Worm (Caenorhabditis elegans) whole organism, late embryonic: ENCODE results near the gene C18D11.7.

Experiments used
- C08G9.2 ChIP-seq: sonication (generic microtip); optimal IDR thresholded peaks from 2 replicates; lab custom pipeline; 2016; ENCODE audit warnings: mild to moderate bottlenecking, missing genetic modification characterization, moderate library complexity, missing compliant biosample characterization
- C38D4.7 ChIP-seq: fragments of 200-800 bp; sonication (Bioruptor generic); optimal IDR thresholded peaks from 2 replicates; lab custom pipeline; 2018; ENCODE audit warnings: mild to moderate bottlenecking, missing genetic modification characterization, moderate library complexity, missing compliant biosample characterization
- F13H6.1 ChIP-seq: sonication (generic microtip); optimal IDR thresholded peaks from 2 replicates; lab custom pipeline; 2016; ENCODE audit warnings: missing genetic modification characterization, missing compliant biosample characterization
- K02D7.2 ChIP-seq: sonication (generic microtip); optimal IDR thresholded peaks from 2 replicates; lab custom pipeline; 2017; ENCODE audit warnings: mild to moderate bottlenecking, missing genetic modification characterization, missing compliant biosample characterization
- T23F11.4 ChIP-seq: fragments of 200-800 bp; sonication (Bioruptor generic); optimal IDR thresholded peaks from 2 replicates; lab custom pipeline; 2018; ENCODE audit warnings: mild to moderate bottlenecking, missing genetic modification characterization, missing compliant biosample characterization
- Y22D7AL.16 ChIP-seq: sonication (generic microtip); optimal IDR thresholded peaks from 2 replicates; lab custom pipeline; 2016; ENCODE audit warnings: missing genetic modification characterization, missing compliant biosample characterization
- ahr-1 ChIP-seq: sonication (generic microtip); optimal IDR thresholded peaks from 2 replicates; lab custom pipeline; 2016; ENCODE audit warnings: missing genetic modification characterization, missing compliant biosample characterization
- ceh-14 ChIP-seq: sonication (generic microtip); optimal IDR thresholded peaks from 2 replicates; lab custom pipeline; 2016; ENCODE audit warnings: missing genotype, missing genetic modification characterization, missing compliant biosample characterization
- ceh-19 ChIP-seq: fragments of 200-800 bp; sonication (Bioruptor generic); optimal IDR thresholded peaks from 2 replicates; lab custom pipeline; 2018; ENCODE audit warnings: mild to moderate bottlenecking, missing genetic modification characterization, missing compliant biosample characterization
- ceh-2 ChIP-seq: sonication (generic microtip); optimal IDR thresholded peaks from 2 replicates; lab custom pipeline; 2016; ENCODE audit warnings: missing genotype, missing genetic modification characterization, missing compliant biosample characterization
- ceh-30 ChIP-seq: fragments of 150-350 bp; optimal IDR thresholded peaks from 2 replicates; lab custom pipeline; 2014; ENCODE audit warnings: missing biosample characterization, missing genetic modification characterization
- ceh-31 ChIP-seq: sonication (generic microtip); optimal IDR thresholded peaks from 2 replicates; lab custom pipeline; 2016; ENCODE audit warnings: missing genetic modification characterization, missing compliant biosample characterization
- ceh-45 ChIP-seq: fragments of 200-800 bp; sonication (Bioruptor generic); IDR thresholded peaks from 2 replicates; pipeline ENCODE4 v1.3.6; 2022; ENCODE audit warnings: missing genetic modification reagents, missing genetic modification characterization, missing compliant biosample characterization
- ceh-48 ChIP-seq: sonication (generic microtip); optimal IDR thresholded peaks from 2 replicates; lab custom pipeline; 2016; ENCODE audit warnings: missing genetic modification characterization, inconsistent platforms, missing compliant biosample characterization
- ceh-6 ChIP-seq: fragments of 200-800 bp; sonication (Bioruptor generic); optimal IDR thresholded peaks from 2 replicates; lab custom pipeline; 2018; ENCODE audit warnings: mild to moderate bottlenecking, missing genetic modification characterization, missing compliant biosample characterization
- che-1 ChIP-seq: sonication (generic microtip); optimal IDR thresholded peaks from 2 replicates; lab custom pipeline; 2016; ENCODE audit warnings: mild to moderate bottlenecking, missing genetic modification characterization, missing compliant biosample characterization
- dve-1 ChIP-seq: sonication (generic microtip); optimal IDR thresholded peaks from 2 replicates; lab custom pipeline; 2017; ENCODE audit warnings: antibody characterized with exemption, mild to moderate bottlenecking, missing genetic modification characterization, missing compliant biosample characterization
- ets-4 ChIP-seq: sonication (generic microtip); optimal IDR thresholded peaks from 2 replicates; lab custom pipeline; 2016; ENCODE audit warnings: missing genetic modification characterization, missing compliant biosample characterization
- eyg-1 ChIP-seq: sonication (generic microtip); optimal IDR thresholded peaks from 2 replicates; lab custom pipeline; 2016; ENCODE audit warnings: missing genotype, missing genetic modification characterization, missing compliant biosample characterization
- fkh-6 ChIP-seq: sonication (generic microtip); optimal IDR thresholded peaks from 2 replicates; lab custom pipeline; 2016; ENCODE audit warnings: missing genetic modification characterization, missing compliant biosample characterization
- hlh-15 ChIP-seq: sonication (generic microtip); optimal IDR thresholded peaks from 2 replicates; lab custom pipeline; 2016; ENCODE audit warnings: missing genetic modification characterization, missing compliant biosample characterization
- lin-11 ChIP-seq: fragments of 200-800 bp; sonication (Bioruptor generic); optimal IDR thresholded peaks from 2 replicates; lab custom pipeline; 2018; ENCODE audit warnings: mild to moderate bottlenecking, missing genetic modification characterization, missing compliant biosample characterization
- nfya-1 ChIP-seq: sonication (generic microtip); optimal IDR thresholded peaks from 2 replicates; lab custom pipeline; 2017; ENCODE audit warnings: missing genetic modification characterization, mild to moderate bottlenecking, missing compliant biosample characterization, antibody characterized with exemption, moderate library complexity
- nhr-11 ChIP-seq: fragments of 150-350 bp; optimal IDR thresholded peaks from 2 replicates; lab custom pipeline; 2014; ENCODE audit warnings: missing biosample characterization, missing genetic modification characterization
- nhr-232 ChIP-seq: sonication (generic microtip); optimal IDR thresholded peaks from 2 replicates; lab custom pipeline; 2016; ENCODE audit warnings: missing genetic modification characterization, missing compliant biosample characterization
- npax-4 ChIP-seq: sonication (generic microtip); optimal IDR thresholded peaks from 2 replicates; lab custom pipeline; 2016; ENCODE audit warnings: missing genetic modification characterization, missing compliant biosample characterization
- odd-2 ChIP-seq: sonication (generic microtip); optimal IDR thresholded peaks from 2 replicates; lab custom pipeline; 2017; ENCODE audit warnings: antibody characterized with exemption, mild to moderate bottlenecking, missing genetic modification characterization, missing compliant biosample characterization
- pag-3 ChIP-seq: sonication (generic microtip); optimal IDR thresholded peaks from 2 replicates; lab custom pipeline; 2016; ENCODE audit warnings: missing compliant biosample characterization, missing genetic modification characterization, borderline replicate concordance
- pat-9 ChIP-seq: fragments of 200-800 bp; sonication (Bioruptor generic); optimal IDR thresholded peaks from 2 replicates; lab custom pipeline; 2018; ENCODE audit warnings: mild to moderate bottlenecking, missing genetic modification characterization, moderate library complexity, missing compliant biosample characterization
- pha-4 ChIP-seq: fragments of 150-350 bp; optimal IDR thresholded peaks from 2 replicates; lab custom pipeline; 2018; ENCODE audit warnings: missing biosample characterization, missing genetic modification reagents, missing genetic modification characterization
- pqm-1 ChIP-seq: sonication (generic microtip); optimal IDR thresholded peaks from 2 replicates; lab custom pipeline; 2016; ENCODE audit warnings: missing genetic modification characterization, missing compliant biosample characterization
- pros-1 ChIP-seq: fragments of 150-350 bp; optimal IDR thresholded peaks from 2 replicates; lab custom pipeline; 2014; ENCODE audit warnings: missing biosample characterization, missing genetic modification reagents, missing genetic modification characterization
- ref-2 ChIP-seq: sonication (generic microtip); optimal IDR thresholded peaks from 2 replicates; lab custom pipeline; 2016; ENCODE audit warnings: missing genetic modification characterization, missing compliant biosample characterization
- rnt-1 ChIP-seq: sonication (generic microtip); optimal IDR thresholded peaks from 2 replicates; lab custom pipeline; 2016; ENCODE audit warnings: missing genetic modification characterization, missing compliant biosample characterization
- sdc-2 ChIP-seq: sonication (generic microtip); optimal IDR thresholded peaks from 2 replicates; lab custom pipeline; 2016; ENCODE audit warnings: missing genotype, missing genetic modification characterization, missing compliant biosample characterization
- sox-2 ChIP-seq: fragments of 200-800 bp; sonication (Bioruptor generic); IDR thresholded peaks from 2 replicates; pipeline ENCODE4 v1.3.6; 2022; ENCODE audit warnings: missing genetic modification reagents, missing genetic modification characterization, missing compliant biosample characterization
- sox-4 ChIP-seq: sonication (generic microtip); optimal IDR thresholded peaks from 2 replicates; lab custom pipeline; 2017; ENCODE audit warnings: mild to moderate bottlenecking, missing genetic modification characterization, inconsistent platforms, missing compliant biosample characterization
- tbx-7 ChIP-seq: sonication (generic microtip); optimal IDR thresholded peaks from 2 replicates; lab custom pipeline; 2016; ENCODE audit warnings: missing genotype, missing genetic modification characterization, missing compliant biosample characterization
- ttx-3 ChIP-seq: sonication (generic microtip); optimal IDR thresholded peaks from 2 replicates; lab custom pipeline; 2016; ENCODE audit warnings: missing genetic modification reagents, missing genetic modification characterization, missing compliant biosample characterization
- unc-3 ChIP-seq, 2 experiments: fragments of 200-800 bp in 1 of 2; sonication (Bioruptor generic) in 1 of 2; sonication (generic microtip) in 1 of 2; conservative IDR thresholded peaks in 1 of 2; optimal IDR thresholded peaks in 1 of 2; 2 replicates each; pipeline versions ENCODE4 v1.3.6 to Lab custom; 2016 to 2022; ENCODE audit warnings: missing compliant biosample characterization in 2 of 2, missing genetic modification characterization in 2 of 2, missing genetic modification reagents in 1 of 2
- unc-55 ChIP-seq: sonication (generic microtip); optimal IDR thresholded peaks from 2 replicates; lab custom pipeline; 2017; ENCODE audit warnings: missing biosample characterization, missing genetic modification reagents, missing genetic modification characterization
- zip-5 ChIP-seq: sonication (generic microtip); optimal IDR thresholded peaks from 2 replicates; lab custom pipeline; 2016; ENCODE audit warnings: missing genetic modification characterization, missing compliant biosample characterization
- ztf-16 ChIP-seq: sonication (generic microtip); optimal IDR thresholded peaks from 2 replicates; lab custom pipeline; 2017; ENCODE audit warnings: missing genetic modification characterization, missing compliant biosample characterization

C18D11.7 gene

ce11 chrIII:11825654-11826053, 19.1 kb upstream of the C18D11.7 start (continued):
- TF ChIP-seq nfya-1 (tag; lab: Kevin White, UChicago) (peak; percentile 81), ceh-2 (tag; lab: Kevin White, UChicago) (peak; percentile 26), pag-3 (tag; lab: Kevin White, UChicago) (no peak), ttx-3 (tag; lab: Kevin White, UChicago) (peak; percentile 34), T23F11.4 (GFP tag; lab: Kevin White, UChicago) (no peak), ceh-19 (GFP tag; lab: Kevin White, UChicago) (no peak), tbx-7 (tag; lab: Kevin White, UChicago) (no peak), nhr-11 (no peak), lin-11 (no peak), rnt-1 (tag; lab: Kevin White, UChicago) (peak; percentile 48), C38D4.7 (GFP tag; lab: Kevin White, UChicago) (no peak), ceh-14 (tag; lab: Kevin White, UChicago) (no peak), unc-3 (GFP tag; conservative IDR thresholded peaks at IDR 0.05; lab: Robert Waterston, UW) (no peak), unc-3 (tag; optimal IDR thresholded peaks at IDR 0.05; lab: Kevin White, UChicago) (no peak), npax-4 (tag; lab: Kevin White, UChicago) (no peak), sox-4 (tag; lab: Kevin White, UChicago) (no peak), fkh-6 (tag; lab: Kevin White, UChicago) (no peak), Y22D7AL.16 (no peak), ets-4 (tag; lab: Kevin White, UChicago) (peak; percentile 35), pros-1 (tag; lab: Kevin White, UChicago) (no peak), nhr-232 (tag; lab: Kevin White, UChicago) (no peak), ceh-31 (tag; lab: Kevin White, UChicago) (peak; percentile 80), ceh-6 (no peak), ref-2 (no peak), pha-4 (no peak), ztf-16 (tag; lab: Kevin White, UChicago) (no peak), sdc-2 (tag; lab: Kevin White, UChicago) (no peak), C08G9.2 (tag; lab: Kevin White, UChicago) (peak; percentile 3), che-1 (tag; lab: Kevin White, UChicago) (no peak), ceh-30 (tag; lab: Kevin White, UChicago) (no peak)
- TF ChIP-seq, all 69 proteins: peak for 16

ce11 chrIII:11824580-11824979, 18.0 kb upstream of the C18D11.7 start:
- no peak for TF ChIP-seq pat-9 (tag; lab: Kevin White, UChicago)
- TF ChIP-seq sox-2 = no peak
- no peak for TF ChIP-seq K02D7.2 (tag; lab: Kevin White, UChicago)
- TF ChIP-seq F13H6.1 = no peak
- no peak for TF ChIP-seq ahr-1
- no peak for TF ChIP-seq odd-2 (tag; lab: Kevin White, UChicago)
- TF ChIP-seq pqm-1 (tag; lab: Kevin White, UChicago) = no peak

- TF ChIP-seq eyg-1 (tag; lab: Kevin White, UChicago) = no peak
- no peak for TF ChIP-seq sdc-2 (tag; lab: Kevin White, UChicago)
- TF ChIP-seq ets-4 (tag; lab: Kevin White, UChicago) = no peak
- no peak for TF ChIP-seq C38D4.7 (GFP tag; lab: Kevin White, UChicago)
- TF ChIP-seq ceh-45 (GFP tag; lab: Robert Waterston, UW) = no peak
- no peak for TF ChIP-seq dve-1 (tag; lab: Kevin White, UChicago)
- no peak for TF ChIP-seq unc-55 (GFP tag; lab: Kevin White, UChicago)
- TF ChIP-seq pqm-1 (tag; lab: Kevin White, UChicago) = no peak
- TF ChIP-seq nhr-11 = no peak
- no peak for TF ChIP-seq hlh-15 (tag; lab: Kevin White, UChicago)
- no peak for TF ChIP-seq rnt-1 (tag; lab: Kevin White, UChicago)
- TF ChIP-seq zip-5 (tag; lab: Kevin White, UChicago) = no peak
- no peak for TF ChIP-seq ceh-48 (tag; lab: Kevin White, UChicago)
These were observed 17.5 kb upstream of the C18D11.7 start for ce11 chrIII:11824088-11824487.
